Worm (Caenorhabditis elegans): Measurements from ENCODE around the gene lelo-2.
"Not testable (repeated sequence)": the region's sequence is repeated elsewhere in the genome, so short reads cannot be mapped to it uniquely, and the experiment has no call there.

DNA sequence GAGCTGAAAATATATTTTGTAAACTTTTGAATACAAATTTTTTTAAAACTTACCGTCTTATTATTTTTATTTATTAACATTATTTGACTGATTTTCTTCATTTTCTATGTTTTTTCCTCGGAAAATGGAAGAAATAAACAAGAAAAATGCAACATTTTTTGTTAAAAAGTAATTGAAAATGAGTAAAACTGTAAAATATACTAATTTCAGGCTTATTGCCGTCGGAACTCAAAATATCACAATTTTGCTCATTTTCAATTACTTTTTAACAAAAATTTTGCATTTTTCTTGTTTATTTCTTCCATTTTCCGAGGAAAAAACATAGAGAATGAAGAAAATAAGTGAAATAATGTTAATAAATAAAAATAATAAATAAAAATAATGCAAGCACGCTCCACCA lies 51.5 kb downstream of the lelo-2 start, which contains the start of gene Y82E9BR.10:
- not testable (repeated sequence) for TF ChIP-seq sma-9 (GFP tag; optimal IDR thresholded peaks at IDR 0.05); sma-9 (tag; optimal IDR thresholded peaks at IDR 0.05); unc-62 (GFP tag; optimal IDR thresholded peaks at IDR 0.05); nhr-11 (tag; optimal IDR thresholded peaks at IDR 0.05); skn-1 (tag; optimal IDR thresholded peaks at IDR 0.05); dmd-4 (tag; optimal IDR thresholded peaks at IDR 0.05); nhr-10 (tag; optimal IDR thresholded peaks at IDR 0.05)
